Fruit fly (Drosophila melanogaster) whole organism: Measurements from ENCODE around the gene CG12481.

Experiments used
- Dll ChIP-seq: fragments of >200 bp; optimal IDR thresholded peaks from 2 replicates; lab custom pipeline; 2017
- usp ChIP-seq: fragments of >200 bp; optimal IDR thresholded peaks from 2 replicates; lab custom pipeline; 2017; ENCODE audit warnings: missing biosample characterization, missing genetic modification characterization, mixed read lengths

- TF ChIP-seq usp (GFP tag; lab: Kevin White, UChicago) (no peak), Dll (lab: Kevin White, UChicago) (no peak)
Observed at dm6 chrX:14189216-14189615, 2.2 kb downstream of the CG12481 start, which contains the start of gene CG11585.
